Fruit fly (Drosophila melanogaster): ENCODE results near the gene Whamy.

The Whamy gene

dm6 chr3R:9771519-9771972 lies 2.7 kb downstream of the Whamy start, which contains the start of gene CG9471 (continued):
- TF ChIP-seq da (GFP tag; optimal IDR thresholded peaks at IDR 0.05) (peak; percentile 61), gem (tag; optimal IDR thresholded peaks at IDR 0.05) (peak; percentile 95), CG34376 (GFP tag; optimal IDR thresholded peaks at IDR 0.05) (peak; percentile 87), TFAM (GFP tag; optimal IDR thresholded peaks at IDR 0.05) (peak; percentile 38), CG2889 (GFP tag; IDR thresholded peaks at IDR 0.05) (peak; percentile 89), CG8359 (GFP tag; optimal IDR thresholded peaks at IDR 0.05; ENCODE audit: borderline replicate concordance) (peak; percentile 14), usp (GFP tag; optimal IDR thresholded peaks at IDR 0.05) (no peak), tio (GFP tag; optimal IDR thresholded peaks at IDR 0.05) (no peak), fd3F (GFP tag; optimal IDR thresholded peaks at IDR 0.05) (peak; percentile 89), salm (tag; optimal IDR thresholded peaks at IDR 0.05) (peak; percentile 87), Rx (GFP tag; IDR thresholded peaks at IDR 0.05) (peak; percentile 90), vfl (GFP tag; optimal IDR thresholded peaks at IDR 0.05) (peak; percentile 82), Ets97D (GFP tag; optimal IDR thresholded peaks at IDR 0.05) (peak; percentile 70), sd (tag; optimal IDR thresholded peaks at IDR 0.05) (peak; percentile 90), CG32532 (GFP tag; IDR thresholded peaks at IDR 0.05) (peak; percentile 94), CG4707 (GFP tag; optimal IDR thresholded peaks at IDR 0.05) (peak; percentile 73), z (GFP tag; IDR thresholded peaks at IDR 0.05) (peak; percentile 32; the same call in 2 of the 3 replicates), CG1832 (GFP tag; optimal IDR thresholded peaks at IDR 0.05) (no peak), Awh (GFP tag; IDR thresholded peaks at IDR 0.05) (peak; percentile 90), Tbp (GFP tag; optimal IDR thresholded peaks at IDR 0.05) (no peak), CoRest (tag; optimal IDR thresholded peaks at IDR 0.05) (peak; percentile 91), Rfx (GFP tag; IDR thresholded peaks at IDR 0.05) (peak; percentile 93), Sin3A (optimal IDR thresholded peaks at IDR 0.05) (no peak), CG4282 (GFP tag; optimal IDR thresholded peaks at IDR 0.05) (peak; percentile 65), CG3407 (GFP tag; optimal IDR thresholded peaks at IDR 0.05) (peak; percentile 75), YL-1 (GFP tag; optimal IDR thresholded peaks at IDR 0.05) (peak; percentile 63), vvl (GFP tag; IDR thresholded peaks at IDR 0.05) (peak; percentile 97), Xbp1 (GFP tag; optimal IDR thresholded peaks at IDR 0.05) (peak; percentile 95), trem (tag; optimal IDR thresholded peaks at IDR 0.05) (peak; percentile 90), Dek (tag; optimal IDR thresholded peaks at IDR 0.05) (peak; percentile 90), CG6175 (GFP tag; IDR thresholded peaks at IDR 0.05) (peak; percentile 67; the same call in 1 of the 3 replicates), crol (GFP tag; IDR thresholded peaks at IDR 0.05) (0 out of 2 replicates have a peak, but pooled peaks have one; percentile 6), Atf-2 (GFP tag; optimal IDR thresholded peaks at IDR 0.05) (peak; percentile 82), CG14860 (GFP tag; IDR thresholded peaks at IDR 0.05; ENCODE audit: partially characterized antibody) (no peak), sqz (GFP tag; optimal IDR thresholded peaks at IDR 0.05) (peak; percentile 80), gsb-n (tag; optimal IDR thresholded peaks at IDR 0.05) (peak; percentile 81), CG15073 (GFP tag; optimal IDR thresholded peaks at IDR 0.05) (peak; percentile 31), D19A (tag; optimal IDR thresholded peaks at IDR 0.05) (peak; percentile 87), Sry-δ (GFP tag; optimal IDR thresholded peaks at IDR 0.05) (peak; percentile 49), sr (GFP tag; IDR thresholded peaks at IDR 0.05) (peak; percentile 48; the same call in 1 of the 3 replicates), Hr51 (GFP tag; optimal IDR thresholded peaks at IDR 0.05) (peak; percentile 75 to 92), Fer2 (tag; optimal IDR thresholded peaks at IDR 0.05) (peak; percentile 85), tap (tag; optimal IDR thresholded peaks at IDR 0.05) (peak; percentile 92), az2 (GFP tag; optimal IDR thresholded peaks at IDR 0.05) (peak; percentile 93), nom (GFP tag; optimal IDR thresholded peaks at IDR 0.05) (peak; percentile 86), lola (GFP tag; optimal IDR thresholded peaks at IDR 0.05) (peak in 1 of 3 experiments; percentile 83), CG8089 (GFP tag; optimal IDR thresholded peaks at IDR 0.05) (peak; percentile 77), sob (GFP tag; IDR thresholded peaks at IDR 0.05) (peak; percentile 94), CG3163 (GFP tag; optimal IDR thresholded peaks at IDR 0.05) (peak; percentile 57), CG11085 (GFP tag; IDR thresholded peaks at IDR 0.05) (peak; percentile 86), Meics (GFP tag; optimal IDR thresholded peaks at IDR 0.05) (peak; percentile 93)

Data from whole organism, embryonic.